Worm (Caenorhabditis elegans) whole organism, L4 larva: ENCODE measurements around the gene hsp-75.

Experiments
- F10B5.3 ChIP-seq: sonication (generic microtip); optimal IDR thresholded peaks from 2 replicates; lab custom pipeline; 2016; ENCODE audit warnings: mild to moderate bottlenecking, missing genetic modification characterization, missing compliant biosample characterization
- F26F4.8 ChIP-seq: fragments of 200-800 bp; sonication (Bioruptor generic); conservative IDR thresholded peaks from 2 replicates; pipeline ENCODE4 v1.3.6; 2022; ENCODE audit warnings: missing genetic modification characterization, missing compliant biosample characterization
- F37D6.2 ChIP-seq: sonication (generic microtip); optimal IDR thresholded peaks from 2 replicates; lab custom pipeline; 2016; ENCODE audit warnings: mild to moderate bottlenecking, missing genetic modification characterization, missing compliant biosample characterization
- Y105C5A.15 ChIP-seq: fragments of 200-800 bp; sonication (Bioruptor generic); IDR thresholded peaks from 2 replicates; pipeline ENCODE4 v1.3.6; 2022; ENCODE audit warnings: missing genetic modification characterization, missing compliant biosample characterization
- ZK546.5 ChIP-seq, 2 experiments: sonication (generic microtip); optimal IDR thresholded peaks; 2 replicates each; lab custom pipeline; 2017; ENCODE audit warnings: missing biosample characterization in 2 of 2, missing genetic modification characterization in 2 of 2
- ama-1 ChIP-seq: fragments of 150-350 bp; optimal IDR thresholded peaks from 2 replicates; lab custom pipeline; 2014; ENCODE audit warnings: inconsistent platforms, mixed read lengths
- arid-1 ChIP-seq: fragments of 200-800 bp; sonication (Bioruptor generic); conservative IDR thresholded peaks from 2 replicates; pipeline ENCODE4 v1.3.6; 2022; ENCODE audit warnings: missing genetic modification reagents, missing genetic modification characterization, missing compliant biosample characterization
- ceh-28 ChIP-seq: fragments of 150-350 bp; optimal IDR thresholded peaks from 2 replicates; lab custom pipeline; 2014; ENCODE audit warnings: missing biosample characterization, missing genetic modification reagents, missing genetic modification characterization
- ceh-82 ChIP-seq: sonication (generic microtip); optimal IDR thresholded peaks from 2 replicates; lab custom pipeline; 2017; ENCODE audit warnings: missing biosample characterization, missing genetic modification characterization
- dmd-6 ChIP-seq: fragments of 200-800 bp; sonication (Bioruptor generic); IDR thresholded peaks from 2 replicates; pipeline ENCODE4 v1.3.6; 2022; ENCODE audit warnings: missing genetic modification reagents, missing genetic modification characterization, missing compliant biosample characterization
- dmd-8 ChIP-seq: fragments of 200-800 bp; sonication (Bioruptor generic); IDR thresholded peaks from 2 replicates; pipeline ENCODE4 v1.3.6; 2022; ENCODE audit warnings: missing genetic modification characterization, missing compliant biosample characterization
- duxl-1 ChIP-seq: sonication (generic microtip); optimal IDR thresholded peaks from 2 replicates; lab custom pipeline; 2016; ENCODE audit warnings: mild to moderate bottlenecking, missing genetic modification characterization, moderate library complexity, missing compliant biosample characterization; ENCODE audit not compliant: poor library complexity
- egl-27 ChIP-seq: sonication (generic microtip); optimal IDR thresholded peaks from 3 replicates; lab custom pipeline; 2017; ENCODE audit warnings: missing biosample characterization, missing genetic modification reagents, missing genetic modification characterization
- egl-43 ChIP-seq: fragments of 200-800 bp; sonication (Bioruptor generic); IDR thresholded peaks from 2 replicates; pipeline ENCODE4 v1.3.6; 2022; ENCODE audit warnings: missing genetic modification reagents, missing genetic modification characterization, missing compliant biosample characterization
- fos-1 ChIP-seq: fragments of 150-350 bp; optimal IDR thresholded peaks from 2 replicates; lab custom pipeline; 2014; ENCODE audit warnings: missing biosample characterization, missing genetic modification characterization
- gei-8 ChIP-seq: fragments of 200-800 bp; sonication (Bioruptor generic); optimal IDR thresholded peaks from 2 replicates; lab custom pipeline; 2018; ENCODE audit warnings: mild to moderate bottlenecking, missing genetic modification characterization, missing compliant biosample characterization
- hif-1 ChIP-seq, 2 experiments: sonication (generic microtip); optimal IDR thresholded peaks; 2 replicates each; lab custom pipeline; 2016 to 2017; ENCODE audit warnings: missing compliant biosample characterization in 2 of 2, missing genetic modification characterization in 2 of 2, missing genetic modification reagents in 2 of 2, missing genotype in 2 of 2, mild to moderate bottlenecking in 1 of 2
- hlh-11 ChIP-seq: fragments of 200-800 bp; sonication (Bioruptor generic); optimal IDR thresholded peaks from 2 replicates; lab custom pipeline; 2018; ENCODE audit warnings: mild to moderate bottlenecking, missing genetic modification characterization, missing compliant biosample characterization
- hmg-1.1 ChIP-seq: fragments of 200-800 bp; sonication (Bioruptor generic); IDR thresholded peaks from 2 replicates; pipeline ENCODE4 v1.3.6; 2022; ENCODE audit warnings: missing genetic modification reagents, missing genetic modification characterization, missing compliant biosample characterization
- lin-13 ChIP-seq: fragments of 150-350 bp; optimal IDR thresholded peaks from 2 replicates; lab custom pipeline; 2014; ENCODE audit warnings: missing biosample characterization, missing genetic modification reagents, missing genetic modification characterization
- lin-38 ChIP-seq: fragments of 200-800 bp; sonication (Bioruptor generic); IDR thresholded peaks from 2 replicates; pipeline ENCODE4 v1.3.6; 2022; ENCODE audit warnings: missing genetic modification reagents, missing genetic modification characterization, missing compliant biosample characterization
- lin-39 ChIP-seq: fragments of 150-350 bp; optimal IDR thresholded peaks from 2 replicates; lab custom pipeline; 2014; ENCODE audit warnings: missing biosample characterization, missing genetic modification reagents, missing genetic modification characterization
- lsy-2 ChIP-seq, 2 experiments: fragments of 150-350 bp in 1 of 2; sonication (generic microtip) in 1 of 2; optimal IDR thresholded peaks; 2 replicates each; lab custom pipeline; 2014 to 2017; ENCODE audit warnings: missing biosample characterization in 2 of 2, missing genetic modification characterization in 2 of 2
- mdl-1 ChIP-seq, 2 experiments: fragments of 150-350 bp in 1 of 2; sonication (generic microtip) in 1 of 2; optimal IDR thresholded peaks; 2 replicates each; lab custom pipeline; 2014 to 2017; ENCODE audit warnings: missing biosample characterization in 2 of 2, missing genetic modification characterization in 2 of 2
- mes-2 ChIP-seq: sonication (generic microtip); optimal IDR thresholded peaks from 2 replicates; lab custom pipeline; 2016; ENCODE audit warnings: missing genotype, mild to moderate bottlenecking, missing genetic modification characterization, missing compliant biosample characterization; ENCODE audit not compliant: poor library complexity, severe bottlenecking
- nhr-102 ChIP-seq: sonication (generic microtip); optimal IDR thresholded peaks from 2 replicates; lab custom pipeline; 2016; ENCODE audit warnings: mild to moderate bottlenecking, missing genetic modification characterization, moderate library complexity, missing compliant biosample characterization
- nhr-11 ChIP-seq: fragments of 150-350 bp; optimal IDR thresholded peaks from 2 replicates; lab custom pipeline; 2014; ENCODE audit warnings: missing biosample characterization, missing genetic modification characterization
- nhr-111 ChIP-seq: fragments of 200-800 bp; sonication (Bioruptor generic); optimal IDR thresholded peaks from 2 replicates; lab custom pipeline; 2018; ENCODE audit warnings: mild to moderate bottlenecking, missing genetic modification characterization, missing compliant biosample characterization
- nhr-237 ChIP-seq: sonication (generic microtip); optimal IDR thresholded peaks from 2 replicates; lab custom pipeline; 2017; ENCODE audit warnings: missing biosample characterization, missing genetic modification characterization
- nhr-28 ChIP-seq: fragments of 150-350 bp; optimal IDR thresholded peaks from 2 replicates; lab custom pipeline; 2014; ENCODE audit warnings: missing biosample characterization, missing genetic modification characterization
- nhr-42 ChIP-seq: fragments of 200-800 bp; sonication (Bioruptor generic); IDR thresholded peaks from 2 replicates; pipeline ENCODE4 v1.3.6; 2022; ENCODE audit warnings: missing genetic modification characterization, missing compliant biosample characterization
- nhr-6 ChIP-seq: fragments of 150-350 bp; optimal IDR thresholded peaks from 2 replicates; lab custom pipeline; 2014; ENCODE audit warnings: missing biosample characterization, missing genetic modification characterization
- pha-4 ChIP-seq, 2 experiments: fragments of 150-350 bp in 1 of 2; fragments of 200-800 bp in 1 of 2; sonication (Bioruptor generic) in 1 of 2; IDR thresholded peaks in 1 of 2; optimal IDR thresholded peaks in 1 of 2; 2 replicates each; pipeline versions ENCODE4 v1.3.6 to Lab custom; 2014 to 2022; ENCODE audit warnings: missing genetic modification characterization in 2 of 2, missing genetic modification reagents in 2 of 2, missing biosample characterization in 1 of 2, missing compliant biosample characterization in 1 of 2
- php-3 ChIP-seq: fragments of 200-800 bp; sonication (Bioruptor generic); IDR thresholded peaks from 2 replicates; pipeline ENCODE4 v1.3.6; 2022; ENCODE audit warnings: missing genetic modification reagents, missing genetic modification characterization, missing compliant biosample characterization
- pqm-1 ChIP-seq: sonication (generic microtip); optimal IDR thresholded peaks from 2 replicates; lab custom pipeline; 2017; ENCODE audit warnings: missing biosample characterization, missing genetic modification characterization
- saeg-2 ChIP-seq: fragments of 200-800 bp; sonication (Bioruptor generic); IDR thresholded peaks from 2 replicates; pipeline ENCODE4 v1.3.6; 2022; ENCODE audit warnings: missing genetic modification reagents, missing genetic modification characterization, missing compliant biosample characterization
- sdz-12 ChIP-seq: fragments of 200-800 bp; sonication (Bioruptor generic); optimal IDR thresholded peaks from 2 replicates; lab custom pipeline; 2018; ENCODE audit warnings: mild to moderate bottlenecking, missing genetic modification characterization, missing compliant biosample characterization
- set-16 ChIP-seq: fragments of 200-800 bp; sonication (Bioruptor generic); IDR thresholded peaks from 2 replicates; pipeline ENCODE4 v1.3.6; 2022; ENCODE audit warnings: missing genetic modification reagents, missing genetic modification characterization, missing compliant biosample characterization
- snpc-1.2 ChIP-seq: fragments of 200-800 bp; sonication (Bioruptor generic); IDR thresholded peaks from 2 replicates; pipeline ENCODE4 v1.3.6; 2022; ENCODE audit warnings: missing genetic modification reagents, missing genetic modification characterization, missing compliant biosample characterization
- snpc-4 ChIP-seq: fragments of 150-350 bp; optimal IDR thresholded peaks from 2 replicates; lab custom pipeline; 2014; ENCODE audit warnings: missing biosample characterization, missing genetic modification characterization
- spr-1 ChIP-seq: sonication (generic microtip); optimal IDR thresholded peaks from 2 replicates; lab custom pipeline; 2016; ENCODE audit warnings: mild to moderate bottlenecking, missing genetic modification characterization, missing compliant biosample characterization
- spr-3 ChIP-seq: fragments of 200-800 bp; sonication (Bioruptor generic); optimal IDR thresholded peaks from 2 replicates; lab custom pipeline; 2018; ENCODE audit warnings: mild to moderate bottlenecking, missing genetic modification characterization, missing compliant biosample characterization
- tag-97 ChIP-seq: fragments of 200-800 bp; sonication (Bioruptor generic); IDR thresholded peaks from 2 replicates; pipeline ENCODE4 v1.3.6; 2022; ENCODE audit warnings: missing genetic modification characterization, missing compliant biosample characterization
- tra-1 ChIP-seq: fragments of 200-800 bp; sonication (Bioruptor generic); IDR thresholded peaks from 2 replicates; pipeline ENCODE4 v1.3.6; 2022; ENCODE audit warnings: missing genetic modification reagents, missing genetic modification characterization, missing compliant biosample characterization
- unc-62 ChIP-seq, 3 experiments: fragments of 150-350 bp in 1 of 3; sonication (generic microtip); optimal IDR thresholded peaks in 2 of 3; peaks in 1 of 3; 1 replicate in 1 of 3; 2 replicates in 2 of 3; lab custom pipeline; 2014 to 2017; ENCODE audit warnings: missing biosample characterization in 3 of 3, missing genetic modification characterization in 3 of 3, missing genetic modification reagents in 3 of 3, missing genotype in 1 of 3
- zfp-3 ChIP-seq: fragments of 200-800 bp; sonication (Bioruptor generic); conservative IDR thresholded peaks from 2 replicates; pipeline ENCODE4 v1.3.6; 2022; ENCODE audit warnings: missing genetic modification reagents, missing genetic modification characterization, missing compliant biosample characterization
- zip-11 ChIP-seq: fragments of 200-800 bp; sonication (Bioruptor generic); IDR thresholded peaks from 2 replicates; pipeline ENCODE4 v1.3.6; 2022; ENCODE audit warnings: missing genetic modification characterization, missing compliant biosample characterization
- zip-2 ChIP-seq: fragments of 150-350 bp; optimal IDR thresholded peaks from 2 replicates; lab custom pipeline; 2014; ENCODE audit warnings: missing biosample characterization, missing genetic modification characterization
- ztf-7 ChIP-seq: fragments of 150-350 bp; optimal IDR thresholded peaks from 2 replicates; lab custom pipeline; 2014; ENCODE audit warnings: missing biosample characterization, missing genetic modification characterization

hsp-75 gene

ce11 chrIII:7207903-7208497 is 18.5 kb downstream of the hsp-75 start, which contains the start of gene rpl-6 (continued):
- TF ChIP-seq set-16 (GFP tag; lab: Robert Waterston, UW) (no peak), unc-62 (GFP tag; optimal IDR thresholded peaks at IDR 0.05 in 1 of 2; lab: Kevin White, UChicago) (no peak), unc-62 (tag; optimal IDR thresholded peaks at IDR 0.05; lab: Kevin White, UChicago) (no peak), ceh-82 (tag; lab: Kevin White, UChicago) (no peak), arid-1 (GFP tag; lab: Robert Waterston, UW) (peak; percentile 80), spr-1 (tag; lab: Kevin White, UChicago) (peak; percentile 56), dmd-6 (GFP tag; lab: Robert Waterston, UW) (peak; percentile 60), tra-1 (peak; percentile 20; the same call in 1 of the 2 replicates), egl-27 (peak; percentile 23), snpc-1.2 (GFP tag; lab: Robert Waterston, UW) (no peak), mes-2 (tag; lab: Kevin White, UChicago) (peak; percentile 91), duxl-1 (tag; lab: Kevin White, UChicago) (peak; percentile 64), nhr-11 (tag; lab: Kevin White, UChicago) (peak; percentile 87), F26F4.8 (GFP tag; lab: Robert Waterston, UW) (no peak), zfp-3 (peak; percentile 66; the same call in 1 of the 2 replicates), mdl-1 (tag; optimal IDR thresholded peaks at IDR 0.05; lab: Kevin White, UChicago) (peak in 1 of 2 experiments; percentile 26), ztf-7 (tag; lab: Kevin White, UChicago) (peak; percentile 19), nhr-102 (tag; lab: Kevin White, UChicago) (peak; percentile 82), lin-38 (GFP tag; lab: Robert Waterston, UW) (peak; percentile 82), ceh-28 (tag; lab: Kevin White, UChicago) (no peak), ZK546.5 (tag; optimal IDR thresholded peaks at IDR 0.05; lab: Kevin White, UChicago) (peak in 1 of 2 experiments; percentile 77), pha-4 (GFP tag; IDR thresholded peaks at IDR 0.05; lab: Robert Waterston, UW) (peak; percentile 24; the same call in 1 of the 2 replicates), pha-4 (tag; optimal IDR thresholded peaks at IDR 0.05; lab: Kevin White, UChicago) (peak; percentile 86), nhr-42 (GFP tag; lab: Robert Waterston, UW) (no peak), nhr-237 (no peak), snpc-4 (tag; lab: Kevin White, UChicago) (peak; percentile 25), gei-8 (GFP tag; lab: Kevin White, UChicago) (peak; percentile 17), hlh-11 (tag; lab: Kevin White, UChicago) (peak; percentile 74), nhr-28 (tag; lab: Kevin White, UChicago) (peak; percentile 88), lin-13 (GFP tag; lab: Kevin White, UChicago) (peak; percentile 77), Y105C5A.15 (GFP tag; lab: Robert Waterston, UW) (no peak), hmg-1.1 (peak; percentile 78), fos-1 (tag; lab: Kevin White, UChicago) (no peak), sdz-12 (GFP tag; lab: Kevin White, UChicago) (no peak), lin-39 (no peak), php-3 (GFP tag; lab: Robert Waterston, UW) (no peak), nhr-6 (tag; lab: Kevin White, UChicago) (peak; percentile 90), F37D6.2 (tag; lab: Kevin White, UChicago) (peak; percentile 46), F10B5.3 (tag; lab: Kevin White, UChicago) (no peak), dmd-8 (no peak), egl-43 (no peak), zip-11 (no peak), lsy-2 (tag; optimal IDR thresholded peaks at IDR 0.05; lab: Kevin White, UChicago) (peak; percentile 98 to 100), ama-1 (lab: Kevin White, UChicago) (peak; percentile 33), spr-3 (no peak), zip-2 (tag; lab: Kevin White, UChicago) (peak; percentile 38), pqm-1 (no peak), hif-1 (tag; optimal IDR thresholded peaks at IDR 0.05; lab: Kevin White, UChicago) (peak in 1 of 2 experiments; percentile 82), saeg-2 (GFP tag; lab: Robert Waterston, UW) (no peak), nhr-111 (GFP tag; lab: Kevin White, UChicago) (no peak), tag-97 (GFP tag; lab: Robert Waterston, UW) (no peak)
